Fruit fly (Drosophila melanogaster) whole organism, pupa: Measurements from ENCODE around the gene comm3.

Experiments used
- CG10348 ChIP-seq: fragments of 200-800 bp; sonication (Bioruptor generic); IDR thresholded peaks from 2 replicates; pipeline ENCODE4 v1.3.6; 2022; ENCODE audit warnings: missing biosample characterization, missing genetic modification characterization
- CG12605 ChIP-seq: fragments of 200-800 bp; sonication (Bioruptor generic); IDR thresholded peaks from 2 replicates; pipeline ENCODE4 v1.3.6; 2022; ENCODE audit warnings: missing biosample characterization, missing genetic modification characterization
- CG13204 ChIP-seq: fragments of 200-800 bp; sonication (Bioruptor generic); optimal IDR thresholded peaks from 2 replicates; lab custom pipeline; 2018; ENCODE audit warnings: missing biosample characterization, mild to moderate bottlenecking, missing genetic modification characterization, moderate library complexity
- CG14655 ChIP-seq: fragments of 200-800 bp; sonication (Bioruptor generic); optimal IDR thresholded peaks from 3 replicates; lab custom pipeline; 2017; ENCODE audit warnings: mild to moderate bottlenecking, missing biosample characterization, missing genetic modification reagents, missing genetic modification characterization
- CG15710 ChIP-seq: fragments of 200-800 bp; sonication (Bioruptor generic); optimal IDR thresholded peaks from 2 replicates; lab custom pipeline; 2018; ENCODE audit warnings: missing biosample characterization, mild to moderate bottlenecking, missing genetic modification characterization, moderate library complexity
- CG17806 ChIP-seq: fragments of 200-800 bp; sonication (Bioruptor generic); optimal IDR thresholded peaks from 2 replicates; lab custom pipeline; 2018; ENCODE audit warnings: missing biosample characterization, mild to moderate bottlenecking, missing genetic modification characterization, moderate library complexity
- CG32121 ChIP-seq: fragments of 200-800 bp; sonication (Bioruptor generic); IDR thresholded peaks from 2 replicates; pipeline ENCODE4 v1.3.6; 2022; ENCODE audit warnings: missing biosample characterization, missing genetic modification characterization
- CG34367 ChIP-seq: fragments of 200-800 bp; sonication (Bioruptor generic); optimal IDR thresholded peaks from 2 replicates; lab custom pipeline; 2018; ENCODE audit warnings: missing biosample characterization, mild to moderate bottlenecking, missing genetic modification characterization
- CG4496 ChIP-seq: fragments of 200-800 bp; sonication (Bioruptor generic); IDR thresholded peaks from 3 replicates; pipeline ENCODE4 v1.3.6; 2022; ENCODE audit warnings: missing biosample characterization, missing genetic modification characterization
- CG8159 ChIP-seq: fragments of 200-800 bp; sonication (Bioruptor generic); optimal IDR thresholded peaks from 3 replicates; lab custom pipeline; 2018; ENCODE audit warnings: missing biosample characterization, mild to moderate bottlenecking, missing genetic modification characterization, moderate library complexity
- CG8301 ChIP-seq: fragments of 200-800 bp; sonication (Bioruptor generic); optimal IDR thresholded peaks from 2 replicates; lab custom pipeline; 2018; ENCODE audit warnings: missing biosample characterization, mild to moderate bottlenecking, missing genetic modification characterization
- CG9948 ChIP-seq: fragments of 200-800 bp; sonication (Bioruptor generic); optimal IDR thresholded peaks from 2 replicates; lab custom pipeline; 2018; ENCODE audit warnings: missing biosample characterization, mild to moderate bottlenecking, missing genetic modification characterization, moderate library complexity
- D1 ChIP-seq: fragments of 200-800 bp; sonication (Bioruptor generic); optimal IDR thresholded peaks from 2 replicates; lab custom pipeline; 2018; ENCODE audit warnings: missing biosample characterization, mild to moderate bottlenecking, missing genetic modification characterization, moderate library complexity
- EcR ChIP-seq: fragments of 200-800 bp; sonication (Bioruptor generic); optimal IDR thresholded peaks from 3 replicates; lab custom pipeline; 2019; ENCODE audit warnings: missing biosample characterization, missing genetic modification characterization, mild to moderate bottlenecking, moderate library complexity, missing genetic modification reagents
- Ets98B ChIP-seq: fragments of 200-800 bp; sonication (Bioruptor generic); IDR thresholded peaks from 2 replicates; pipeline ENCODE4 v1.3.6; 2022; ENCODE audit warnings: missing biosample characterization, missing genetic modification characterization
- Pif1A ChIP-seq: fragments of 200-800 bp; sonication (Bioruptor generic); optimal IDR thresholded peaks from 3 replicates; lab custom pipeline; 2016; ENCODE audit warnings: missing biosample characterization, missing genetic modification characterization
- Pif1B ChIP-seq: fragments of 200-800 bp; sonication (Bioruptor generic); optimal IDR thresholded peaks from 3 replicates; lab custom pipeline; 2016; ENCODE audit warnings: missing biosample characterization, missing genetic modification characterization
- Snoo ChIP-seq: fragments of 200-800 bp; sonication (Bioruptor generic); optimal IDR thresholded peaks from 3 replicates; lab custom pipeline; 2017; ENCODE audit warnings: missing biosample characterization, mild to moderate bottlenecking, missing genetic modification characterization, inconsistent platforms
- fd96Ca ChIP-seq: fragments of 200-800 bp; sonication (Bioruptor generic); IDR thresholded peaks from 3 replicates; pipeline ENCODE4 v1.3.6; 2022; ENCODE audit warnings: missing biosample characterization, missing genetic modification characterization
- gl ChIP-seq: fragments of 200-800 bp; sonication (Bioruptor generic); optimal IDR thresholded peaks from 2 replicates; lab custom pipeline; 2018; ENCODE audit warnings: missing biosample characterization, mild to moderate bottlenecking, missing genetic modification characterization
- rn ChIP-seq: fragments of 200-800 bp; sonication (Bioruptor generic); IDR thresholded peaks from 2 replicates; pipeline ENCODE4 v1.3.6; 2022; ENCODE audit warnings: missing biosample characterization, missing genetic modification characterization

Gene comm3

dm6 chr3L:15655910-15656309, 8.3 kb upstream of the comm3 start, which contains the start of gene Eig71Ee:
Gene Eig71Ee (minus strand): TSS chr3L:15656010.
- no peak for TF ChIP-seq CG34367 (tag; lab: Kevin White, UChicago)
- no peak for TF ChIP-seq Ets98B
- TF ChIP-seq EcR (GFP tag; lab: Kevin White, UChicago), result no peak
- no peak for TF ChIP-seq D1
- no peak for TF ChIP-seq CG10348 (GFP tag; lab: Robert Waterston, UW)

dm6 chr3L:15652154-15652553, 4.6 kb upstream of the comm3 start, which contains the start of the genes Eig71Ec and Eig71Ed:
Gene Eig71Ec (minus strand): TSS chr3L:15652254.
Gene Eig71Ed (plus strand): TSS chr3L:15652537.
- TF ChIP-seq CG12605 (GFP tag; lab: Robert Waterston, UW) (no peak), CG13204 (GFP tag; lab: Kevin White, UChicago) (no peak), CG32121 (GFP tag; lab: Robert Waterston, UW) (no peak)
- TF ChIP-seq, all 21 proteins: peak for 0

dm6 chr3L:15650552-15650951, 3.0 kb upstream of the comm3 start, which contains the start of gene CG43084:
Gene CG43084 (plus strand): TSS chr3L:15650852.
- no peak for TF ChIP-seq Pif1A (GFP tag; lab: Kevin White, UChicago)
- no peak for TF ChIP-seq Pif1B
- TF ChIP-seq rn (GFP tag; lab: Robert Waterston, UW), result no peak
- TF ChIP-seq gl (tag; lab: Kevin White, UChicago), result no peak
- TF ChIP-seq, all 21 proteins: peak for 0

- TF ChIP-seq CG10348 (GFP tag; lab: Robert Waterston, UW), result no peak
- TF ChIP-seq CG8301 (tag; lab: Kevin White, UChicago), result no peak
- no peak for TF ChIP-seq CG9948
- TF ChIP-seq rn (GFP tag; lab: Robert Waterston, UW), result no peak
- TF ChIP-seq gl (tag; lab: Kevin White, UChicago), result no peak
- TF ChIP-seq Ets98B, result no peak
- TF ChIP-seq Pif1A (GFP tag; lab: Kevin White, UChicago), result no peak
- TF ChIP-seq fd96Ca, result no peak
- no peak for TF ChIP-seq Snoo (tag; lab: Kevin White, UChicago)
- TF ChIP-seq CG14655 (GFP tag; lab: Kevin White, UChicago), result no peak
- TF ChIP-seq CG32121 (GFP tag; lab: Robert Waterston, UW), result no peak
Observed at dm6 chr3L:15649561-15649960, 2.0 kb upstream of the comm3 start, which contains the start of the genes Eig71Ea and Eig71Eb. Gene Eig71Ea (minus strand): TSS chr3L:15649661. Gene Eig71Eb (plus strand): TSS chr3L:15649936.

dm6 chr3L:15646182-15646581, 1.4 kb downstream of the comm3 start:
- TF ChIP-seq CG32121 (GFP tag; lab: Robert Waterston, UW) (no peak), fd96Ca (no peak), CG17806 (tag; lab: Kevin White, UChicago) (no peak), Ets98B (no peak), Pif1B (no peak)
- TF ChIP-seq, all 21 proteins: peak for 0

dm6 chr3L:15641590-15642019, 6.0 kb downstream of the comm3 start:
- TF ChIP-seq EcR (GFP tag; lab: Kevin White, UChicago), result no peak
- peak; percentile 45 for TF ChIP-seq CG8301 (tag; lab: Kevin White, UChicago)
- peak; percentile 28 for TF ChIP-seq Snoo (tag; lab: Kevin White, UChicago)
- 0 out of 2 replicates have a peak, but pooled peaks have one; percentile 7 for TF ChIP-seq CG12605 (GFP tag; lab: Robert Waterston, UW)
- TF ChIP-seq CG34367 (tag; lab: Kevin White, UChicago), result no peak
- no peak for TF ChIP-seq D1
- peak; percentile 32 for TF ChIP-seq CG17806 (tag; lab: Kevin White, UChicago)
- peak; percentile 51 for TF ChIP-seq CG14655 (GFP tag; lab: Kevin White, UChicago)
- peak; percentile 11 for TF ChIP-seq Pif1A (GFP tag; lab: Kevin White, UChicago)
- peak; percentile 47 for TF ChIP-seq CG9948
- peak; percentile 54 for TF ChIP-seq CG15710 (tag; lab: Kevin White, UChicago)
- 0 out of 3 replicates have a peak, but pooled peaks have one; percentile 21 for TF ChIP-seq CG4496 (GFP tag; lab: Robert Waterston, UW)
- TF ChIP-seq CG8159 (tag; lab: Kevin White, UChicago), result peak; percentile 81
- TF ChIP-seq fd96Ca, result no peak

dm6 chr3L:15639978-15640377, 7.6 kb downstream of the comm3 start:
- TF ChIP-seq CG12605 (GFP tag; lab: Robert Waterston, UW), result no peak
- no peak for TF ChIP-seq CG32121 (GFP tag; lab: Robert Waterston, UW)
- no peak for TF ChIP-seq Snoo (tag; lab: Kevin White, UChicago)
- TF ChIP-seq CG14655 (GFP tag; lab: Kevin White, UChicago), result no peak
- TF ChIP-seq EcR (GFP tag; lab: Kevin White, UChicago), result no peak
- TF ChIP-seq CG34367 (tag; lab: Kevin White, UChicago), result no peak
- TF ChIP-seq CG4496 (GFP tag; lab: Robert Waterston, UW), result no peak
- no peak for TF ChIP-seq Ets98B
- no peak for TF ChIP-seq CG10348 (GFP tag; lab: Robert Waterston, UW)
- no peak for TF ChIP-seq Pif1A (GFP tag; lab: Kevin White, UChicago)
- no peak for TF ChIP-seq CG8159 (tag; lab: Kevin White, UChicago)
- TF ChIP-seq D1, result no peak
- no peak for TF ChIP-seq gl (tag; lab: Kevin White, UChicago)
- TF ChIP-seq CG8301 (tag; lab: Kevin White, UChicago), result no peak
- TF ChIP-seq rn (GFP tag; lab: Robert Waterston, UW), result no peak
- TF ChIP-seq fd96Ca, result no peak
- no peak for TF ChIP-seq CG13204 (GFP tag; lab: Kevin White, UChicago)
